Worm (Caenorhabditis elegans): ENCODE data around the gene hsp-110.

The hsp-110 gene

ce11 chrIII:8417192-8417967 lies 29.3 kb downstream of the hsp-110 start:
- TF ChIP-seq lin-11 (tag; optimal IDR thresholded peaks at IDR 0.05) (no peak), che-1 (tag; optimal IDR thresholded peaks at IDR 0.05) (no peak), sox-2 (GFP tag; IDR thresholded peaks at IDR 0.05) (peak; percentile 61), ceh-30 (tag; optimal IDR thresholded peaks at IDR 0.05) (no peak), rnt-1 (tag; optimal IDR thresholded peaks at IDR 0.05) (peak; percentile 54), ceh-22 (tag; optimal IDR thresholded peaks at IDR 0.05) (peak; percentile 87), ceh-2 (tag; optimal IDR thresholded peaks at IDR 0.05) (peak; percentile 41), unc-55 (GFP tag; optimal IDR thresholded peaks at IDR 0.05) (peak; percentile 98), ceh-24 (tag; optimal IDR thresholded peaks at IDR 0.05) (no peak), ztf-16 (tag; optimal IDR thresholded peaks at IDR 0.05) (peak; percentile 55), ceh-34 (tag; optimal IDR thresholded peaks at IDR 0.05) (peak; percentile 78), dmd-4 (tag; optimal IDR thresholded peaks at IDR 0.05; ENCODE audit: borderline replicate concordance) (peak; percentile 1), eyg-1 (tag; optimal IDR thresholded peaks at IDR 0.05) (peak; percentile 70), npax-4 (tag; optimal IDR thresholded peaks at IDR 0.05) (no peak), elt-4 (tag; optimal IDR thresholded peaks at IDR 0.05) (no peak), pha-4 (tag; optimal IDR thresholded peaks at IDR 0.05) (no peak), ceh-48 (tag; optimal IDR thresholded peaks at IDR 0.05) (peak; percentile 66), sdc-2 (tag; optimal IDR thresholded peaks at IDR 0.05) (peak; percentile 25), tbx-2 (tag; optimal IDR thresholded peaks at IDR 0.05) (peak; percentile 77), fkh-10 (GFP tag; optimal IDR thresholded peaks at IDR 0.05) (no peak), ahr-1 (tag; optimal IDR thresholded peaks at IDR 0.05) (no peak), K09A11.1 (tag; optimal IDR thresholded peaks at IDR 0.05; ENCODE audit: insufficient read depth) (no peak), pag-3 (tag; optimal IDR thresholded peaks at IDR 0.05; ENCODE audit: borderline replicate concordance) (peak; percentile 29), C08G9.2 (tag; optimal IDR thresholded peaks at IDR 0.05) (no peak), pros-1 (tag; optimal IDR thresholded peaks at IDR 0.05) (peak; percentile 44), ceh-45 (GFP tag; IDR thresholded peaks at IDR 0.05) (no peak), unc-3 (GFP tag; conservative IDR thresholded peaks at IDR 0.05) (no peak), unc-3 (tag; optimal IDR thresholded peaks at IDR 0.05) (peak; percentile 1), Y22D7AL.16 (tag; optimal IDR thresholded peaks at IDR 0.05) (peak; percentile 6), pax-1 (tag; optimal IDR thresholded peaks at IDR 0.05) (no peak), F13H6.1 (tag; optimal IDR thresholded peaks at IDR 0.05) (peak; percentile 48), ttx-3 (tag; optimal IDR thresholded peaks at IDR 0.05) (peak; percentile 19), ceh-31 (tag; optimal IDR thresholded peaks at IDR 0.05) (peak; percentile 95), gmeb-2 (tag; optimal IDR thresholded peaks at IDR 0.05) (peak; percentile 35), pat-9 (tag; optimal IDR thresholded peaks at IDR 0.05) (peak; percentile 2), ceh-18 (tag; optimal IDR thresholded peaks at IDR 0.05) (peak; percentile 98), unc-42 (tag; optimal IDR thresholded peaks at IDR 0.05) (peak; percentile 78), elt-2 (tag; optimal IDR thresholded peaks at IDR 0.05) (peak; percentile 35), tbx-7 (tag; optimal IDR thresholded peaks at IDR 0.05) (no peak), madf-2 (tag; optimal IDR thresholded peaks at IDR 0.05) (no peak), K02D7.2 (tag; optimal IDR thresholded peaks at IDR 0.05) (no peak), pqm-1 (tag; optimal IDR thresholded peaks at IDR 0.05) (no peak), nhr-232 (tag; optimal IDR thresholded peaks at IDR 0.05) (no peak), sox-4 (tag; optimal IDR thresholded peaks at IDR 0.05) (no peak), ceh-9 (tag; optimal IDR thresholded peaks at IDR 0.05) (no peak), dve-1 (tag; optimal IDR thresholded peaks at IDR 0.05) (peak; percentile 44), syd-9 (tag; optimal IDR thresholded peaks at IDR 0.05) (peak; percentile 76), pha-2 (tag; optimal IDR thresholded peaks at IDR 0.05) (peak; percentile 83), hlh-6 (tag; optimal IDR thresholded peaks at IDR 0.05) (no peak), fkh-6 (tag; optimal IDR thresholded peaks at IDR 0.05) (no peak), T23F11.4 (GFP tag; optimal IDR thresholded peaks at IDR 0.05) (peak; percentile 9), hlh-15 (tag; optimal IDR thresholded peaks at IDR 0.05) (no peak)
